Worm (Caenorhabditis elegans) whole organism, L3 larva: ENCODE results near the gene T05A8.8.

ENCODE experiments used
- elt-3 ChIP-seq, 3 experiments: fragments of 150-350 bp in 1 of 3; sonication (generic microtip) in 2 of 3; optimal IDR thresholded peaks; 2 replicates in 2 of 3; 4 replicates in 1 of 3; lab custom pipeline; 2014 to 2017; ENCODE audit warnings: missing biosample characterization in 3 of 3, missing genetic modification characterization in 3 of 3
- jun-1 ChIP-seq: fragments of 150-350 bp; optimal IDR thresholded peaks from 2 replicates; lab custom pipeline; 2014; ENCODE audit warnings: missing biosample characterization, missing genetic modification reagents, missing genetic modification characterization
- nfya-1 ChIP-seq: sonication (generic microtip); optimal IDR thresholded peaks from 2 replicates; lab custom pipeline; 2017; ENCODE audit warnings: missing genetic modification characterization, mild to moderate bottlenecking, missing compliant biosample characterization, antibody characterized with exemption, moderate library complexity; ENCODE audit not compliant: insufficient read depth

DNA sequence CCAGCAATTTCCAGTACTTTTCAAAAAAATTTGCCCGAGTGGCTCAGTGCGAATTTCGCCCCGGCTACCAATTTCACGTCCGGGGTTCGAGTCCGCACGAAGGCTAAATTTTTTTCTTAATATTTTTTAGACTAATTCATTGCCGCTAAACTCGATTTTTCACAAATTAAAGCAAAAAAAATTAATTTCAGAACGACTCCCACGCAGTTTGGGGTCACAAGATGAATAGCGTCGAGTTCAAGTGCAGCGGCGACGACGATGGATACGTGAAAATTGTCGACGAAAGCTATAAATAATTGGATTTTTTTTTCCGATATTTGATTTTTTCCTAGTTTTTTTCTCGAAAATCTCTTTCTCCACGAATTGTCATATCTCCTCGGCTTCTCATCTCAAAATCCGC lies 14.8 kb downstream of the T05A8.8 start:
- no peak for TF ChIP-seq nfya-1 (tag; lab: Kevin White, UChicago)
- TF ChIP-seq jun-1 (tag; lab: Kevin White, UChicago): no peak
- TF ChIP-seq elt-3 (tag; optimal IDR thresholded peaks at IDR 0.05; lab: Kevin White, UChicago): no peak
